Worm (Caenorhabditis elegans): ENCODE measurements around the gene his-59.

Gene his-59

DNA sequence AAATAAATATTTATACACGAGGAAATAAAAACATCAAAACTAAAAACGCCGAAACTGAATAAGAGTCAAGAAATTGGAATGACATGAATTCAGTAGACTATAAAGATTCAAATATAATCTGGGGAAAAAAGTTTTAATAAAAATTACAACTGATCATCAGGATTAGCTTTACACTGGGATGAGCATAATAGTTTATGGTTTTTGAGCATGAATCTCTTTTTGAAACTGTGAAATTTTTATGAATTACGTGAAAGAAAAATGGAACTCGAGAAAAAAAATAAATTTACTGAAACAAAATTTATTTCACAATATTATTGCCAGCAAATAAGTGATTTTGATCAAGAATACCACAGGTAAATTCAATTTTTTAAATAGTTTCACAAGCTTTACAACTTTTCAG, 40.5 kb upstream of the his-59 start, which contains the start of gene B0496.2:
B0496.2 (plus strand) TSS at position 301 of the 400 bp plus-strand sequence.
- TF ChIP-seq hlh-11 (tag; optimal IDR thresholded peaks at IDR 0.05), result no peak
- no peak for TF ChIP-seq Y5F2A.4 (GFP tag; optimal IDR thresholded peaks at IDR 0.05)

DNA sequence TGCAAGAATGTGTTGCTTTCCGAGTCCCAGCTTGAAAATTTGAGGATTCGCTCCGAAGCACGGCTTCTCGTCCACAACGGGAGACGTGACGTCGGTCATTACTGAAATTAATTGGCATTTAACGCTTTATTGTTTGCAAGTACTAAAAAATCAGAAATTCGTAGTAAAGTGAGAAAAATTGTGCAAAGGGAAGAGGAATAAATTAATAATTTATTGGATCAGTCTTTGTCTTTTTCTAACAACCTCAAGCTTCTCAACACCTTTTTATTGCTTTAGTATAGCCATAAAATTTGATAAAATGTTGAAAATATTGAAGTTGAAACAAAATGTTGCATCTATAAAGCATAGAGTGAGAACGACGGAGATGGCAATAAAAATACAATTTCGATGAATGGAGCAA, 36.7 kb upstream of the his-59 start, which contains the start of gene tes-1:
tes-1 (minus strand) TSS at position 101 of the 400 bp plus-strand sequence.
- TF ChIP-seq mxl-2 (GFP tag; conservative IDR thresholded peaks at IDR 0.05) (no peak), php-3 (GFP tag; IDR thresholded peaks at IDR 0.05) (0 out of 2 replicates have a peak, but pooled peaks have one; percentile 26)

DNA sequence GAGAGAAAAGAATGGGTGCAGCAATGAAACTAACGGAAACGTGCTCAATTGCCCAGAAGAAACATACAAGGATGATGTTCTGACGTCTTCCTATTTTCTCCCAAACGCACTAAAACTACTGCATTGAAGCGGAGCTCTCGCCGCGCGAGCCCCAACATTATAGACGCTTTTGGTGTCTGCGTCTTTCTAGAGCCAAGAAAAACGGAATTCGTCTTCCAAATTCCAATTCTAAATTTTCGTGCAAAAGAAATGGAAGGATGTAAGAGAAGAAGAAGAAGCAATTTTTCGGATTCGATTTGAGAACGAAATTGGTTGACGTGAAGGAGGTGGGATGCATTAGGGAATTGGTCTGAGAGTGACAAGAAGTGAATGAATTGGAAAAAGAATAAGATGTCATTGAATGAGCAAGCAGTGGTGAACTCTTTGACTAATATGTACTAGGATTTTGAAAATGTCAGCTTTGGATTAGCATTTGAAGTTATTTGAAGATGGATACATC, 34.3 kb upstream of the his-59 start:
- peak; percentile 3 for TF ChIP-seq ces-1 (GFP tag; optimal IDR thresholded peaks at IDR 0.05)
- TF ChIP-seq hlh-11 (tag; optimal IDR thresholded peaks at IDR 0.05), result no peak
- TF ChIP-seq unc-62 (GFP tag; optimal IDR thresholded peaks at IDR 0.05 in 1 of 2), result peak in 1 of 2 experiments; percentile 93
- no peak for TF ChIP-seq unc-62 (tag; optimal IDR thresholded peaks at IDR 0.05)
- TF ChIP-seq ctbp-1 (GFP tag; IDR thresholded peaks at IDR 0.05), result 0 out of 2 replicates have a peak, but pooled peaks have one; percentile 12
- TF ChIP-seq nhr-237 (tag; optimal IDR thresholded peaks at IDR 0.05), result no peak

DNA sequence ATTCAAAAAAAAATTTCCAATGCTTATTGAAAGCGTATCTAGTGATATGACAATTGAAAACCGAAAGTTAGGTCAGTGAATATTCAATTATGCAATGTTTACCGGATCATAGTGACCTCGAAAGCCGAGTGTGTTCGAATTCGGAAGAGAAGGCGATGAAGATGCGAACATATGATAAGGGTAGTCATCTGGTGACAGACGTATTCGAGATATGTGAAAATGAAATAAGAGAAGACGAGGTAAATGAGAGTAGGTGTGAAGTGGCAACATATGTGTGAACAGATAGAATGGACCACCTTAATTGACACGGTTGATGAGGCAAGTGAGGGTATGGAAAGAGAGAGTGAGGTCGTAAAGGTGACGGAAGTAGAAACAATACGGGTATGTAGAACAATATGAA, 33.2 kb upstream of the his-59 start:
- peak in 1 of 2 experiments; percentile 92 for TF ChIP-seq unc-62 (GFP tag; optimal IDR thresholded peaks at IDR 0.05 in 1 of 2)
- TF ChIP-seq unc-62 (tag; optimal IDR thresholded peaks at IDR 0.05), result no peak
- no peak for TF ChIP-seq mes-2 (tag; optimal IDR thresholded peaks at IDR 0.05; ENCODE audit: poor library complexity, severe bottlenecking)

DNA sequence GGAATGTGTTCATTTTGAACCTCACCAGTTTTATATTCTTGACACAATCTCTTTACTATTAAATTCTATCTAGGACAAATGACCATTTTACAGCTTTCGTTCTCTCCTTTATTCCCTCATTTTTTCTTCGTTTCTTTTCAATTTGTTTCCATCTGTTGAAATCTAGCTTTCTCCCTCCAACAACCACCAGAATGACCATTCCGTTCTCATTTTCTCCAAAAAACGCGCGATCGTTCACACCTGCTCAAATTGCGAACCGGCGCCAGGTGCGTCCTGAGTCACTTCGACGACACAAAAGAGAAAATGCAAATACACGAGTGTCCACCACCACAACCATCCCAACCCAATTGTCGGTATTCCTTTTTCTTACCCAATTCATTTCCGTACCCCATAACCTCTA, 31.8 kb upstream of the his-59 start, which contains the start of gene F13B6.1:
F13B6.1 (plus strand) TSS at position 301 of the 400 bp plus-strand sequence.
- TF ChIP-seq madf-9 (GFP tag; conservative IDR thresholded peaks at IDR 0.05) (no peak), Y105C5A.15 (GFP tag; IDR thresholded peaks at IDR 0.05) (no peak), vab-7 (GFP tag; IDR thresholded peaks at IDR 0.05) (no peak), spr-3 (GFP tag; optimal IDR thresholded peaks at IDR 0.05) (no peak), rbr-2 (tag; optimal IDR thresholded peaks at IDR 0.05) (no peak), zip-11 (GFP tag; IDR thresholded peaks at IDR 0.05) (no peak)

DNA sequence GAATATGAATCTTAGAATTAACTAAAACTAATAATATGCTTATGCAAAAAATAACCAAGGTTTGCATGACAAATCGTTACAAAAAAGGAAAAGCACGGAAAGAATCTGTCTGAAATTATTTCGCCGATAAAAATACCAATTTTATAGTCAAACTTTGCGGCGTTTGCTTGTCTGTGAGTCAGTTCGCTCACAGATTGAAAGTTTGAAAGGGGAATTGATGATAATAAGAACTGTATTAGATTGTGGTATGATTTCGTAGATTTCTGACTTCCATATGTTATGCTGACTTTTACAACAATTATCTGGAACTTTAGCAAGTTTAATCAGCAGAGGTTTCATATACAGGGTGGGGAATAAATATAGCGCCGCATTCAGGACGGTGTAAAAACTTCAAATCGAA, 27.8 kb upstream of the his-59 start, which contains the start of gene F13B6.2:
F13B6.2 (minus strand) TSS at position 101 of the 400 bp plus-strand sequence.
- no peak for TF ChIP-seq aly-2 (tag; optimal IDR thresholded peaks at IDR 0.05)
- TF ChIP-seq zfp-2 (tag; optimal IDR thresholded peaks at IDR 0.05), result no peak
- no peak for TF ChIP-seq nhr-25 (tag; optimal IDR thresholded peaks at IDR 0.05; ENCODE audit: borderline replicate concordance, insufficient read depth)
- TF ChIP-seq ceh-62 (tag; optimal IDR thresholded peaks at IDR 0.05), result no peak
- TF ChIP-seq lin-39 (tag; optimal IDR thresholded peaks at IDR 0.05), result no peak
- TF ChIP-seq lin-15B (tag; optimal IDR thresholded peaks at IDR 0.05), result no peak
- TF ChIP-seq nhr-111 (GFP tag; optimal IDR thresholded peaks at IDR 0.05), result no peak
- no peak for TF ChIP-seq lir-3 (tag; optimal IDR thresholded peaks at IDR 0.05)
- TF ChIP-seq duxl-1 (tag; optimal IDR thresholded peaks at IDR 0.05; ENCODE audit: poor library complexity), result no peak
- no peak for TF ChIP-seq F44E2.7 (GFP tag; IDR thresholded peaks at IDR 0.05)
- no peak for TF ChIP-seq zfp-3 (GFP tag; conservative IDR thresholded peaks at IDR 0.05)
- no peak for TF ChIP-seq lsy-2 (tag; optimal IDR thresholded peaks at IDR 0.05)
- no peak for TF ChIP-seq nhr-102 (tag; optimal IDR thresholded peaks at IDR 0.05)
- TF ChIP-seq aha-1 (tag), result no peak
- no peak for TF ChIP-seq nhr-76 (tag; optimal IDR thresholded peaks at IDR 0.05)
- TF ChIP-seq sdz-12 (GFP tag; optimal IDR thresholded peaks at IDR 0.05), result no peak

All from whole organism, L4 larva.